Worm (Caenorhabditis elegans) whole organism, L4 larva: ENCODE data around the gene gcy-18.

Experiments
- D1046.2 ChIP-seq: fragments of 200-800 bp; sonication (Bioruptor generic); IDR thresholded peaks from 2 replicates; pipeline ENCODE4 v1.3.6; 2022; ENCODE audit warnings: missing genetic modification characterization, missing compliant biosample characterization
- F37D6.2 ChIP-seq: sonication (generic microtip); optimal IDR thresholded peaks from 2 replicates; lab custom pipeline; 2016; ENCODE audit warnings: mild to moderate bottlenecking, missing genetic modification characterization, missing compliant biosample characterization
- Y48G9A.11 ChIP-seq: fragments of 200-800 bp; sonication (Bioruptor generic); IDR thresholded peaks from 2 replicates; pipeline ENCODE4 v1.3.6; 2022; ENCODE audit warnings: missing genetic modification reagents, missing genetic modification characterization, missing compliant biosample characterization
- ZK546.5 ChIP-seq, 2 experiments: sonication (generic microtip); optimal IDR thresholded peaks; 2 replicates each; lab custom pipeline; 2017; ENCODE audit warnings: missing biosample characterization in 2 of 2, missing genetic modification characterization in 2 of 2
- aha-1 ChIP-seq: fragments of 150-350 bp; peaks from one replicate; lab custom pipeline; 2014; ENCODE audit warnings: missing biosample characterization, missing genetic modification characterization
- ceh-44 ChIP-seq: fragments of 200-800 bp; sonication (Bioruptor generic); IDR thresholded peaks from 2 replicates; pipeline ENCODE4 v1.3.6; 2022; ENCODE audit warnings: missing genetic modification reagents, missing genetic modification characterization, missing compliant biosample characterization
- ceh-62 ChIP-seq: sonication (generic microtip); optimal IDR thresholded peaks from 2 replicates; lab custom pipeline; 2017; ENCODE audit warnings: missing biosample characterization, missing genetic modification characterization
- daf-16 ChIP-seq, 3 experiments: sonication (generic microtip); optimal IDR thresholded peaks; 2 replicates each; lab custom pipeline; 2016 to 2017; ENCODE audit warnings: missing genetic modification characterization in 3 of 3, missing genetic modification reagents in 3 of 3, mild to moderate bottlenecking in 2 of 3, missing compliant biosample characterization in 2 of 3, missing biosample characterization in 1 of 3, moderate library complexity in 1 of 3
- dmd-6 ChIP-seq: fragments of 200-800 bp; sonication (Bioruptor generic); IDR thresholded peaks from 2 replicates; pipeline ENCODE4 v1.3.6; 2022; ENCODE audit warnings: missing genetic modification reagents, missing genetic modification characterization, missing compliant biosample characterization
- dpl-1 ChIP-seq: fragments of 150-350 bp; optimal IDR thresholded peaks from 2 replicates; lab custom pipeline; 2014; ENCODE audit warnings: missing biosample characterization, missing genetic modification reagents, missing genetic modification characterization
- dve-1 ChIP-seq: sonication (generic microtip); optimal IDR thresholded peaks from 2 replicates; lab custom pipeline; 2017; ENCODE audit warnings: antibody characterized with exemption, mild to moderate bottlenecking, missing genetic modification characterization, missing compliant biosample characterization; ENCODE audit not compliant: insufficient read depth
- hlh-11 ChIP-seq: fragments of 200-800 bp; sonication (Bioruptor generic); optimal IDR thresholded peaks from 2 replicates; lab custom pipeline; 2018; ENCODE audit warnings: mild to moderate bottlenecking, missing genetic modification characterization, missing compliant biosample characterization
- hmg-1.1 ChIP-seq: fragments of 200-800 bp; sonication (Bioruptor generic); IDR thresholded peaks from 2 replicates; pipeline ENCODE4 v1.3.6; 2022; ENCODE audit warnings: missing genetic modification reagents, missing genetic modification characterization, missing compliant biosample characterization
- jun-1 ChIP-seq: fragments of 150-350 bp; optimal IDR thresholded peaks from 2 replicates; lab custom pipeline; 2014; ENCODE audit warnings: missing biosample characterization, missing genetic modification reagents, missing genetic modification characterization
- lin-1 ChIP-seq: fragments of 200-800 bp; sonication (Bioruptor generic); IDR thresholded peaks from 2 replicates; pipeline ENCODE4 v1.3.6; 2022; ENCODE audit warnings: missing genetic modification reagents, missing genetic modification characterization, missing compliant biosample characterization
- lin-13 ChIP-seq: fragments of 150-350 bp; optimal IDR thresholded peaks from 2 replicates; lab custom pipeline; 2014; ENCODE audit warnings: missing biosample characterization, missing genetic modification reagents, missing genetic modification characterization
- lir-3 ChIP-seq: sonication (generic microtip); optimal IDR thresholded peaks from 2 replicates; lab custom pipeline; 2016; ENCODE audit warnings: mild to moderate bottlenecking, missing genetic modification characterization, missing compliant biosample characterization
- mes-2 ChIP-seq: sonication (generic microtip); optimal IDR thresholded peaks from 2 replicates; lab custom pipeline; 2016; ENCODE audit warnings: missing genotype, mild to moderate bottlenecking, missing genetic modification characterization, missing compliant biosample characterization; ENCODE audit not compliant: poor library complexity, severe bottlenecking
- mxl-2 ChIP-seq: fragments of 200-800 bp; sonication (Bioruptor generic); conservative IDR thresholded peaks from 2 replicates; pipeline ENCODE4 v1.3.6; 2022; ENCODE audit warnings: missing genetic modification reagents, missing genetic modification characterization, missing compliant biosample characterization
- nhr-102 ChIP-seq: sonication (generic microtip); optimal IDR thresholded peaks from 2 replicates; lab custom pipeline; 2016; ENCODE audit warnings: mild to moderate bottlenecking, missing genetic modification characterization, moderate library complexity, missing compliant biosample characterization
- nhr-28 ChIP-seq: fragments of 150-350 bp; optimal IDR thresholded peaks from 2 replicates; lab custom pipeline; 2014; ENCODE audit warnings: missing biosample characterization, missing genetic modification characterization
- nhr-76 ChIP-seq: fragments of 150-350 bp; optimal IDR thresholded peaks from 2 replicates; lab custom pipeline; 2014; ENCODE audit warnings: missing biosample characterization, missing genetic modification characterization
- php-3 ChIP-seq: fragments of 200-800 bp; sonication (Bioruptor generic); IDR thresholded peaks from 2 replicates; pipeline ENCODE4 v1.3.6; 2022; ENCODE audit warnings: missing genetic modification reagents, missing genetic modification characterization, missing compliant biosample characterization
- pqm-1 ChIP-seq: sonication (generic microtip); optimal IDR thresholded peaks from 2 replicates; lab custom pipeline; 2017; ENCODE audit warnings: missing biosample characterization, missing genetic modification characterization
- rbr-2 ChIP-seq: sonication (generic microtip); optimal IDR thresholded peaks from 2 replicates; lab custom pipeline; 2016; ENCODE audit warnings: missing genotype, missing genetic modification characterization, missing compliant biosample characterization
- snpc-1.2 ChIP-seq: fragments of 200-800 bp; sonication (Bioruptor generic); IDR thresholded peaks from 2 replicates; pipeline ENCODE4 v1.3.6; 2022; ENCODE audit warnings: missing genetic modification reagents, missing genetic modification characterization, missing compliant biosample characterization
- spr-1 ChIP-seq: sonication (generic microtip); optimal IDR thresholded peaks from 2 replicates; lab custom pipeline; 2016; ENCODE audit warnings: mild to moderate bottlenecking, missing genetic modification characterization, missing compliant biosample characterization
- tra-1 ChIP-seq: fragments of 200-800 bp; sonication (Bioruptor generic); IDR thresholded peaks from 2 replicates; pipeline ENCODE4 v1.3.6; 2022; ENCODE audit warnings: missing genetic modification reagents, missing genetic modification characterization, missing compliant biosample characterization
- unc-62 ChIP-seq, 3 experiments: fragments of 150-350 bp in 1 of 3; sonication (generic microtip); optimal IDR thresholded peaks in 2 of 3; peaks in 1 of 3; 1 replicate in 1 of 3; 2 replicates in 2 of 3; lab custom pipeline; 2014 to 2017; ENCODE audit warnings: missing biosample characterization in 3 of 3, missing genetic modification characterization in 3 of 3, missing genetic modification reagents in 3 of 3, missing genotype in 1 of 3
- zfp-3 ChIP-seq: fragments of 200-800 bp; sonication (Bioruptor generic); conservative IDR thresholded peaks from 2 replicates; pipeline ENCODE4 v1.3.6; 2022; ENCODE audit warnings: missing genetic modification reagents, missing genetic modification characterization, missing compliant biosample characterization
- zip-2 ChIP-seq: fragments of 150-350 bp; optimal IDR thresholded peaks from 2 replicates; lab custom pipeline; 2014; ENCODE audit warnings: missing biosample characterization, missing genetic modification characterization

gcy-18 gene

DNA sequence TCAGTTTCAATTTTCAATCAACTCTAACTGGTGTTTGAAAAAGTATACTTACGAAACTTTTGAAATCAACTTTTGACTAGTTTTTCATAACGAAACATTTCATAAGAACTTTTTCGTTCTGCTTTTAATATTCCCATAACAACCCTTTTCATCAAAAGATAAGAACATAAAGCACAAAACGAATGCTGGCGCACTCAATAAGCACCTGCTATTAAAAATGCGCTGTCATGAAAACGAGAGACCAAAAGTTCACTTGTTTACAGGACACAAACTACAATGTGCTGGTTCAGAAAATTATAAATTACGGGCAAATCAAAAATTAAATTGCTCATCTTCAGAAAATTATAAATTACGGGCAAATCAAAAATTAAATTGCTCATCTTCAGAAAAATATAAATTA lies 31.2 kb downstream of the gcy-18 start:
- TF ChIP-seq ceh-62 (no peak), lin-1 (GFP tag; lab: Robert Waterston, UW) (no peak), jun-1 (tag; lab: Kevin White, UChicago) (no peak), Y48G9A.11 (GFP tag; lab: Robert Waterston, UW) (no peak), lir-3 (tag; lab: Kevin White, UChicago) (no peak), lin-13 (GFP tag; lab: Kevin White, UChicago) (no peak), snpc-1.2 (GFP tag; lab: Robert Waterston, UW) (no peak), unc-62 (GFP tag; optimal IDR thresholded peaks at IDR 0.05 in 1 of 2; lab: Kevin White, UChicago) (no peak), unc-62 (tag; optimal IDR thresholded peaks at IDR 0.05; lab: Kevin White, UChicago) (no peak), pqm-1 (tag; lab: Kevin White, UChicago) (peak; percentile 62), tra-1 (GFP tag; lab: Robert Waterston, UW) (no peak), hlh-11 (peak; percentile 4), rbr-2 (no peak), nhr-28 (tag; lab: Kevin White, UChicago) (peak; percentile 64), mxl-2 (no peak), dmd-6 (GFP tag; lab: Robert Waterston, UW) (peak; percentile 82), dpl-1 (GFP tag; lab: Kevin White, UChicago) (no peak), php-3 (GFP tag; lab: Robert Waterston, UW) (0 out of 2 replicates have a peak, but pooled peaks have one; percentile 47), F37D6.2 (tag; lab: Kevin White, UChicago) (no peak), D1046.2 (GFP tag; lab: Robert Waterston, UW) (no peak), dve-1 (tag; lab: Kevin White, UChicago) (peak; percentile 66), daf-16 (GFP tag; optimal IDR thresholded peaks at IDR 0.05; lab: Kevin White, UChicago) (no peak), daf-16 (tag; optimal IDR thresholded peaks at IDR 0.05; lab: Kevin White, UChicago) (peak; percentile 47), hmg-1.1 (GFP tag; lab: Robert Waterston, UW) (no peak)

DNA sequence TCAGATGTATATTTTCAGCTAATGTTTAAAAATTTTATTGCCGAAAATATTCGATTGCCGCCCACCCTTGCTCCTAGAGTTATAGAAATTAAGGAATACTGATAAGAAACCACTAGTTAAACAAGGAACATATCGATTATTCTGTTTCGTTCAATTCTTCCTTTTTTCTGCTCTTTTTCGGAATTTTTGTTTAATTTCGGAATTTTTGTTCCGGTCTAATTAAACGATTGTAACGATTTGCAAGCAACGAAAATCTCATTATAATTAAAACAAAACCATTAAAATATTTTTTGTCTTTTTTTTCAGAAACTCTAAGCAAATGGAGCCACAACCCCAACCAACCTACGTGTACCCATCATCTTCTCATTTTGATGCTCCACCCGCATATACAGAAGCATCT lies 32.3 kb downstream of the gcy-18 start, which contains the start of gene K08D8.1:
Gene K08D8.1, plus strand, starts transcription at position 301 of the 400 bp plus-strand sequence.
- TF ChIP-seq nhr-102 (no peak), ZK546.5 (tag; optimal IDR thresholded peaks at IDR 0.05; lab: Kevin White, UChicago) (no peak), D1046.2 (GFP tag; lab: Robert Waterston, UW) (no peak), rbr-2 (no peak), zfp-3 (GFP tag; lab: Robert Waterston, UW) (no peak)

DNA sequence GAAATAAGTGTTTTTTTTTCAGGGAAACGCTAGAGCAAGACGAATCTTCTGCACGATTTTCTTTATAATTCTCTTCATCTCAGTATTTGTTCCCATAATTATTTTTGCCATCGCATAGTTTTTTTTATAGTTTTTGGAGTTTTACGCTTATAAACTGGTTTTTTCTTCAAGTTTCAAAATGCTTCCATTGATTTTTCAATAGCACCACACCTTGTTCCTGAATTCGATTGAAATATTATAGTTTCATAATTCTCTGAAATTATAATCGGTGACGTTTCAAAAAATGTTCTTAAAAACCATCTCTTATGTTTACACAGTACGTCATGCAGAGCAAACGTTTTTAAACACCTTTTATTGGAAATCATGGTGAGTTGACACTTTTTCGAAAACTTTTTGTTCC lies 33.3 kb downstream of the gcy-18 start, which contains the start of gene K08D8.12:
Gene K08D8.12, plus strand, starts transcription at position 301 of the 400 bp plus-strand sequence.
- TF ChIP-seq zip-2 (tag; lab: Kevin White, UChicago) (no peak), php-3 (GFP tag; lab: Robert Waterston, UW) (no peak), dmd-6 (GFP tag; lab: Robert Waterston, UW) (peak; percentile 20; the same call in 1 of the 2 replicates), daf-16 (GFP tag; optimal IDR thresholded peaks at IDR 0.05; lab: Kevin White, UChicago) (no peak), daf-16 (tag; optimal IDR thresholded peaks at IDR 0.05; lab: Kevin White, UChicago) (peak; percentile 32)
- TF ChIP-seq, all 104 proteins: peak for 2

- TF ChIP-seq mes-2 (tag; lab: Kevin White, UChicago): no peak
- TF ChIP-seq aha-1 (tag; lab: Kevin White, UChicago): no peak
- no peak for TF ChIP-seq nhr-76 (tag; lab: Kevin White, UChicago)
Measured at ce11 chrIV:12894996-12895395, 35.1 kb downstream of the gcy-18 start, which contains the start of gene K08D8.11. Gene K08D8.11, plus strand, starts transcription at chrIV:12895296.

DNA sequence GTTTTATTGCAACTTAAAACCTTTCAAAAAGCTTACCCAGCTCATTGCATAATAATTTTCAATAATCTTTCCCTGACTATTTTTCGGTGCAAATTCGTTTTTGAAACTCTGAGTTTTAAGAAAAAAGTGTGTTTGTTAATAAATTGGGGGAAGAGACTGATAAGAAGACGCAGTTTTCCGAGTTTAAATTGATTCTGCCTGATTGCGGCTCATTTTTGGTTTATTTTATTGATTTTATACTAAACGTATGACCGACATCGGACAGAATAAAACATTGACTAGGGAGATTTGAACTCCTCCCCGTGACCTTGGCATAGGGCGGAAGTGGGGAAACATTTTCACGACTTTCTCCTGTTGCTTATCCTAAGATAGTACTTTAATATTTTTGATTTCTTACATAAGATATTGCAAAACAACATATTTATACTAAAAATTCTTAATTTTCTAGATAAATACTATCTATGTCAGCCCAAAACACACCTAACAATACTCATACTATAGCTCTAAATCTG lies 36.5 kb downstream of the gcy-18 start, which contains the start of gene K08D8.7:
Gene K08D8.7, plus strand, starts transcription at position 462 of the 512 bp plus-strand sequence.
- TF ChIP-seq ceh-62 (no peak), dmd-6 (GFP tag; lab: Robert Waterston, UW) (peak; percentile 33; the same call in 1 of the 2 replicates), pqm-1 (tag; lab: Kevin White, UChicago) (peak; percentile 40), unc-62 (GFP tag; optimal IDR thresholded peaks at IDR 0.05 in 1 of 2; lab: Kevin White, UChicago) (no peak), unc-62 (tag; optimal IDR thresholded peaks at IDR 0.05; lab: Kevin White, UChicago) (no peak), spr-1 (tag; lab: Kevin White, UChicago) (no peak), daf-16 (GFP tag; optimal IDR thresholded peaks at IDR 0.05; lab: Kevin White, UChicago) (no peak), daf-16 (tag; optimal IDR thresholded peaks at IDR 0.05; lab: Kevin White, UChicago) (peak; percentile 24), ceh-44 (GFP tag; lab: Robert Waterston, UW) (no peak), hmg-1.1 (GFP tag; lab: Robert Waterston, UW) (no peak), dve-1 (tag; lab: Kevin White, UChicago) (peak; percentile 23), nhr-28 (tag; lab: Kevin White, UChicago) (peak; percentile 41)
